Fruit fly (Drosophila melanogaster) whole organism, prepupa: Measurements from ENCODE around the gene CG13720.

Experiments
- Blimp-1 ChIP-seq: fragments of 200-800 bp; sonication (Bioruptor generic); optimal IDR thresholded peaks from 3 replicates; lab custom pipeline; 2017; ENCODE audit warnings: missing biosample characterization, missing genetic modification characterization, mild to moderate bottlenecking, moderate library complexity, missing genetic modification reagents
- CG16779 ChIP-seq: fragments of 200-800 bp; sonication (Bioruptor generic); optimal IDR thresholded peaks from 3 replicates; lab custom pipeline; 2017; ENCODE audit warnings: missing biosample characterization, mild to moderate bottlenecking, missing genetic modification characterization
- Hr4 ChIP-seq: fragments of 200-800 bp; sonication (Bioruptor generic); optimal IDR thresholded peaks from 3 replicates; lab custom pipeline; 2016; ENCODE audit warnings: missing biosample characterization, missing genetic modification characterization
- Sox15 ChIP-seq: fragments of 200-800 bp; sonication (Bioruptor generic); optimal IDR thresholded peaks from 3 replicates; lab custom pipeline; 2016; ENCODE audit warnings: missing biosample characterization, missing genetic modification characterization
- lz ChIP-seq: fragments of 200-800 bp; sonication (Bioruptor generic); optimal IDR thresholded peaks from 3 replicates; lab custom pipeline; 2016; ENCODE audit warnings: missing biosample characterization, missing genetic modification characterization

- peak; percentile 23 for TF ChIP-seq lz (GFP tag; lab: Kevin White, UChicago)
- TF ChIP-seq Hr4 (GFP tag; lab: Kevin White, UChicago): peak; percentile 61
- TF ChIP-seq Sox15 (GFP tag; lab: Kevin White, UChicago): no peak
- TF ChIP-seq Blimp-1 (GFP tag; lab: Kevin White, UChicago): no peak
- TF ChIP-seq CG16779: peak; percentile 22
Measured at dm6 chr3L:4474946-4475470, 25.3 kb downstream of the CG13720 start.
